Fruit fly (Drosophila melanogaster) whole organism, embryonic: ENCODE results near the gene Hsp70Ab.

Experiments used
- BEAF-32 ChIP-seq: fragments of 200-800 bp; sonication (Bioruptor generic); optimal IDR thresholded peaks from 3 replicates; lab custom pipeline; 2017; ENCODE audit warnings: missing biosample characterization, missing genetic modification characterization, mild to moderate bottlenecking, moderate library complexity, missing genetic modification reagents
- CG10267 ChIP-seq: fragments of 200-800 bp; sonication (Bioruptor generic); optimal IDR thresholded peaks from 2 replicates; lab custom pipeline; 2018; ENCODE audit warnings: missing biosample characterization, mild to moderate bottlenecking, missing genetic modification characterization, moderate library complexity
- CG10431 ChIP-seq: fragments of 200-800 bp; sonication (Bioruptor generic); optimal IDR thresholded peaks from 3 replicates; lab custom pipeline; 2018; ENCODE audit warnings: missing biosample characterization, mild to moderate bottlenecking, missing genetic modification characterization
- CG10462 ChIP-seq: fragments of 200-800 bp; sonication (Bioruptor generic); optimal IDR thresholded peaks from 2 replicates; lab custom pipeline; 2016; ENCODE audit warnings: missing biosample characterization, missing genetic modification characterization
- CG10979 ChIP-seq: fragments of 200-800 bp; sonication (Bioruptor generic); optimal IDR thresholded peaks from 2 replicates; lab custom pipeline; 2018; ENCODE audit warnings: missing biosample characterization, mild to moderate bottlenecking, missing genetic modification characterization, moderate library complexity
- CG11247 ChIP-seq: fragments of 200-800 bp; sonication (Bioruptor generic); IDR thresholded peaks from 2 replicates; pipeline ENCODE4 v1.3.6; 2022; ENCODE audit warnings: missing biosample characterization, missing genetic modification characterization
- CG11696 ChIP-seq: fragments of 200-800 bp; sonication (Bioruptor generic); IDR thresholded peaks from 2 replicates; pipeline ENCODE4 v1.3.6; 2022; ENCODE audit warnings: missing biosample characterization, missing genetic modification characterization
- CG18262 ChIP-seq: fragments of 200-800 bp; optimal IDR thresholded peaks from 3 replicates; lab custom pipeline; 2019; ENCODE audit warnings: missing biosample characterization, mild to moderate bottlenecking, missing genetic modification characterization, moderate library complexity
- CG1832 ChIP-seq: fragments of 200-800 bp; sonication (Bioruptor generic); optimal IDR thresholded peaks from 2 replicates; lab custom pipeline; 2017; ENCODE audit warnings: missing biosample characterization, mild to moderate bottlenecking, missing genetic modification characterization, inconsistent platforms
- CG18599 ChIP-seq: fragments of 200-800 bp; sonication (Bioruptor generic); optimal IDR thresholded peaks from 3 replicates; lab custom pipeline; 2017; ENCODE audit warnings: missing biosample characterization, missing genetic modification characterization, mild to moderate bottlenecking, moderate library complexity, missing genetic modification reagents
- CG2712 ChIP-seq: fragments of 200-800 bp; optimal IDR thresholded peaks from 3 replicates; lab custom pipeline; 2019; ENCODE audit warnings: missing biosample characterization, mild to moderate bottlenecking, missing genetic modification characterization, moderate library complexity
- CG42726 ChIP-seq: fragments of 200-800 bp; sonication (Bioruptor generic); IDR thresholded peaks from 2 replicates; pipeline ENCODE4 v1.3.6; 2022; ENCODE audit warnings: missing biosample characterization, missing genetic modification characterization; ENCODE audit not compliant: partially characterized antibody
- CG4404 ChIP-seq: fragments of 200-800 bp; sonication (Bioruptor generic); IDR thresholded peaks from 2 replicates; pipeline ENCODE4 v1.3.6; 2022; ENCODE audit warnings: missing biosample characterization, missing genetic modification characterization
- CG6175 ChIP-seq: fragments of 200-800 bp; sonication (Bioruptor generic); IDR thresholded peaks from 3 replicates; pipeline ENCODE4 v1.3.6; 2022; ENCODE audit warnings: missing biosample characterization, missing genetic modification characterization
- CG6683 ChIP-seq: fragments of 200-800 bp; sonication (Bioruptor generic); optimal IDR thresholded peaks from 2 replicates; lab custom pipeline; 2017; ENCODE audit warnings: missing biosample characterization, mild to moderate bottlenecking, missing genetic modification characterization, missing genetic modification reagents
- CG7786 ChIP-seq: fragments of 200-800 bp; sonication (Bioruptor generic); optimal IDR thresholded peaks from 2 replicates; lab custom pipeline; 2016; ENCODE audit warnings: missing biosample characterization, missing genetic modification characterization
- CG8944 ChIP-seq: fragments of 200-800 bp; sonication (Bioruptor generic); optimal IDR thresholded peaks from 3 replicates; lab custom pipeline; 2016; ENCODE audit warnings: missing biosample characterization, missing genetic modification characterization
- CTCF ChIP-seq: fragments of 200-800 bp; sonication (Bioruptor generic); optimal IDR thresholded peaks from 2 replicates; lab custom pipeline; 2017; ENCODE audit warnings: missing biosample characterization, mild to moderate bottlenecking, missing genetic modification characterization, moderate library complexity
- CoRest ChIP-seq: fragments of 200-800 bp; sonication (Bioruptor generic); optimal IDR thresholded peaks from 3 replicates; lab custom pipeline; 2018; ENCODE audit warnings: missing biosample characterization, mild to moderate bottlenecking, missing genetic modification characterization, moderate library complexity
- Dad ChIP-seq: fragments of 200-800 bp; sonication (Bioruptor generic); optimal IDR thresholded peaks from 3 replicates; lab custom pipeline; 2016; ENCODE audit warnings: missing biosample characterization, missing genetic modification characterization
- Eip74EF ChIP-seq, 2 experiments: fragments of 200-800 bp in 1 of 2; fragments of >200 bp in 1 of 2; sonication (Bioruptor generic) in 1 of 2; optimal IDR thresholded peaks; 2 replicates each; lab custom pipeline; 2017 to 2019; ENCODE audit warnings: missing biosample characterization in 2 of 2, missing genetic modification characterization in 2 of 2, mild to moderate bottlenecking in 1 of 2, moderate library complexity in 1 of 2
- Elba2 ChIP-seq: fragments of 200-800 bp; sonication (Bioruptor generic); optimal IDR thresholded peaks from 3 replicates; lab custom pipeline; 2016; ENCODE audit warnings: missing biosample characterization, missing genetic modification characterization
- HmgD ChIP-seq: fragments of 200-800 bp; sonication (Bioruptor generic); optimal IDR thresholded peaks from 3 replicates; lab custom pipeline; 2016; ENCODE audit warnings: missing biosample characterization, missing genetic modification characterization
- Hr3 ChIP-seq: fragments of 200-800 bp; sonication (Bioruptor generic); optimal IDR thresholded peaks from 3 replicates; lab custom pipeline; 2016; ENCODE audit warnings: missing biosample characterization, missing genetic modification characterization
- Kr ChIP-seq: fragments of 200-800 bp; sonication (Bioruptor generic); optimal IDR thresholded peaks from 2 replicates; lab custom pipeline; 2017; ENCODE audit warnings: missing biosample characterization, mild to moderate bottlenecking, missing genetic modification characterization
- NC2α ChIP-seq: fragments of 200-800 bp; sonication (Bioruptor generic); optimal IDR thresholded peaks from 2 replicates; lab custom pipeline; 2016; ENCODE audit warnings: missing biosample characterization, missing genetic modification characterization
- NFAT ChIP-seq: fragments of 200-800 bp; sonication (Bioruptor generic); IDR thresholded peaks from 2 replicates; pipeline ENCODE4 v1.3.6; 2022; ENCODE audit warnings: missing biosample characterization, missing genetic modification characterization
- Nf-YB ChIP-seq: fragments of 200-800 bp; sonication (Bioruptor generic); optimal IDR thresholded peaks from 3 replicates; lab custom pipeline; 2019; ENCODE audit warnings: missing biosample characterization, mild to moderate bottlenecking, missing genetic modification characterization, moderate library complexity
- Poxn ChIP-seq: fragments of 200-800 bp; sonication (Bioruptor generic); IDR thresholded peaks from 2 replicates; pipeline ENCODE4 v1.3.6; 2022; ENCODE audit warnings: missing biosample characterization, missing genetic modification characterization
- Sox102F ChIP-seq: fragments of 200-800 bp; sonication (Bioruptor generic); optimal IDR thresholded peaks from 2 replicates; lab custom pipeline; 2018; ENCODE audit warnings: missing biosample characterization, mild to moderate bottlenecking, missing genetic modification characterization, moderate library complexity
- TFAM ChIP-seq: fragments of 200-800 bp; sonication (Bioruptor generic); optimal IDR thresholded peaks from 2 replicates; lab custom pipeline; 2017; ENCODE audit warnings: missing biosample characterization, missing genetic modification characterization, inconsistent platforms
- cas ChIP-seq: fragments of 200-800 bp; sonication (Bioruptor generic); IDR thresholded peaks from 2 replicates; pipeline ENCODE4 v1.3.6; 2022; ENCODE audit warnings: missing biosample characterization, missing genetic modification characterization
- caup ChIP-seq: fragments of 200-800 bp; sonication (Bioruptor generic); optimal IDR thresholded peaks from 3 replicates; lab custom pipeline; 2017; ENCODE audit warnings: missing biosample characterization, mild to moderate bottlenecking, missing genetic modification characterization, moderate library complexity; ENCODE audit not compliant: severe bottlenecking
- crol ChIP-seq: fragments of 200-800 bp; sonication (Bioruptor generic); IDR thresholded peaks from 2 replicates; pipeline ENCODE4 v1.3.6; 2022; ENCODE audit warnings: missing biosample characterization, missing genetic modification characterization
- cwo ChIP-seq: fragments of 200-800 bp; sonication (Bioruptor generic); optimal IDR thresholded peaks from 3 replicates; lab custom pipeline; 2017; ENCODE audit warnings: missing biosample characterization, missing genetic modification characterization, mild to moderate bottlenecking, moderate library complexity, missing genetic modification reagents
- danr ChIP-seq: fragments of 200-800 bp; sonication (Bioruptor generic); IDR thresholded peaks from 2 replicates; pipeline ENCODE4 v1.3.6; 2022; ENCODE audit warnings: missing biosample characterization, missing genetic modification characterization
- dati ChIP-seq: fragments of 200-800 bp; sonication (Bioruptor generic); IDR thresholded peaks from 2 replicates; pipeline ENCODE4 v1.3.6; 2022; ENCODE audit warnings: missing biosample characterization, missing genetic modification characterization
- dm ChIP-seq: fragments of 200-800 bp; sonication (Bioruptor generic); optimal IDR thresholded peaks from 3 replicates; lab custom pipeline; 2016; ENCODE audit warnings: missing biosample characterization, missing genetic modification characterization
- dysf ChIP-seq: fragments of 200-800 bp; sonication (Bioruptor generic); IDR thresholded peaks from 3 replicates; pipeline ENCODE4 v1.3.6; 2022; ENCODE audit warnings: missing biosample characterization, missing genetic modification characterization
- eve ChIP-seq, 2 experiments: fragments of >200 bp; optimal IDR thresholded peaks; 2 replicates each; lab custom pipeline; 2017; ENCODE audit warnings: missing biosample characterization in 2 of 2, missing genetic modification characterization in 2 of 2
- gro ChIP-seq: fragments of 200-800 bp; sonication (Bioruptor generic); optimal IDR thresholded peaks from 2 replicates; lab custom pipeline; 2016; ENCODE audit warnings: missing biosample characterization, missing genetic modification characterization
- ham ChIP-seq: fragments of 200-800 bp; sonication (Bioruptor generic); IDR thresholded peaks from 2 replicates; pipeline ENCODE4 v1.3.6; 2022; ENCODE audit warnings: missing biosample characterization, missing genetic modification characterization
- kay ChIP-seq: fragments of 200-800 bp; sonication (Bioruptor generic); optimal IDR thresholded peaks from 2 replicates; lab custom pipeline; 2016; ENCODE audit warnings: missing biosample characterization, missing genetic modification characterization
- mld ChIP-seq: fragments of 200-800 bp; sonication (Bioruptor generic); IDR thresholded peaks from 3 replicates; pipeline ENCODE4 v1.3.6; 2022; ENCODE audit warnings: missing biosample characterization, missing genetic modification characterization; ENCODE audit not compliant: partially characterized antibody
- otp ChIP-seq: fragments of 200-800 bp; sonication (Bioruptor generic); IDR thresholded peaks from 3 replicates; pipeline ENCODE4, ENCODE4 v1.3.6; 2022; ENCODE audit warnings: missing biosample characterization, missing genetic modification characterization
- pum ChIP-seq: fragments of 200-800 bp; sonication (Bioruptor generic); optimal IDR thresholded peaks from 2 replicates; lab custom pipeline; 2016; ENCODE audit warnings: missing biosample characterization, missing genetic modification characterization
- pzg ChIP-seq: fragments of 200-800 bp; sonication (Bioruptor generic); optimal IDR thresholded peaks from 3 replicates; lab custom pipeline; 2018; ENCODE audit warnings: missing biosample characterization, mild to moderate bottlenecking, missing genetic modification characterization, moderate library complexity
- repo ChIP-seq: fragments of 200-800 bp; sonication (Bioruptor generic); optimal IDR thresholded peaks from 2 replicates; lab custom pipeline; 2016; ENCODE audit warnings: missing biosample characterization, missing genetic modification characterization
- toy ChIP-seq: fragments of 200-800 bp; sonication (Bioruptor generic); IDR thresholded peaks from 2 replicates; pipeline ENCODE4 v1.3.6; 2022; ENCODE audit warnings: missing biosample characterization, missing genetic modification characterization
- unpg ChIP-seq: fragments of 200-800 bp; sonication (Bioruptor generic); optimal IDR thresholded peaks from 3 replicates; lab custom pipeline; 2018; ENCODE audit warnings: missing biosample characterization, mild to moderate bottlenecking, missing genetic modification characterization, moderate library complexity
- wor ChIP-seq: fragments of 200-800 bp; sonication (Bioruptor generic); IDR thresholded peaks from 2 replicates; pipeline ENCODE4 v1.3.6; 2022; ENCODE audit warnings: missing biosample characterization, missing genetic modification characterization

The Hsp70Ab gene

DNA sequence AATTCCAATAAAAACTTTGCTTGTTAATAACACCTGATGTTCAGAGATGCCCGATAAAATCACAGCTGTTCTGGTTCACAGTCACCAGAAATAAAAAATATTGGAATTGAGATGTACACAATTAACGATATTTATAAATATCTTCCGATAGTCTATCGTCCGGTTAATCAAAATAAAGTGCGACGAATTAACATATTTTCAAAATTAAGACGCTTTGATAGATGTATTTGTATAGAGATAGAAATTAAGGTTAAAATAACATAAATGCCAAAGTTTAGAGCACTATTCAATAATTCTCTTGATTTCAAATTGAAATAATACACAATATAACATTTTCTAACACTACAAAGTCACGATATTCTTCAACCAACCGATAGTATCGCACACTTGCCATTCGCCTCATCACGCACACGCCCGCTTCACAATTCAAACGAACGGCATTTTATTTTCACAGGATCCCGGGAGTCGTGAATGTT, 4.4 kb downstream of the Hsp70Ab start, which contains the start of the genes CG3281 and aurA (continued):
- TF ChIP-seq Sox102F (GFP tag; lab: Kevin White, UChicago): no peak
- peak; percentile 49 for TF ChIP-seq dm
- peak; percentile 64 for TF ChIP-seq HmgD
- no peak for TF ChIP-seq Eip74EF (GFP tag; optimal IDR thresholded peaks at IDR 0.05; lab: Kevin White, UChicago)
- TF ChIP-seq dati: no peak
- no peak for TF ChIP-seq CG11696 (GFP tag; lab: Robert Waterston, UW)
- no peak for TF ChIP-seq CG10431 (GFP tag; lab: Kevin White, UChicago)
- no peak for TF ChIP-seq CG1832 (GFP tag; lab: Kevin White, UChicago)
- peak; percentile 73 for TF ChIP-seq CG18262
- TF ChIP-seq CG18599 (GFP tag; lab: Kevin White, UChicago): peak; percentile 51
- TF ChIP-seq cwo (GFP tag; lab: Kevin White, UChicago): no peak
- peak; percentile 84 for TF ChIP-seq CG42726 (GFP tag; lab: Robert Waterston, UW)
- no peak for TF ChIP-seq TFAM (GFP tag; lab: Kevin White, UChicago)
- TF ChIP-seq pum: peak; percentile 79
- no peak for TF ChIP-seq repo (GFP tag; lab: Kevin White, UChicago)
- peak; percentile 62 for TF ChIP-seq unpg (GFP tag; lab: Kevin White, UChicago)
- TF ChIP-seq Poxn: peak; percentile 19; the same call in 1 of the 2 replicates
- TF ChIP-seq gro (GFP tag; lab: Kevin White, UChicago): peak; percentile 69
- TF ChIP-seq Hr3: peak; percentile 78
- no peak for TF ChIP-seq toy (GFP tag; lab: Robert Waterston, UW)
- peak; percentile 74 for TF ChIP-seq CG8944 (GFP tag; lab: Kevin White, UChicago)
- peak; percentile 88 for TF ChIP-seq CoRest
- peak; percentile 82 for TF ChIP-seq CG7786 (GFP tag; lab: Kevin White, UChicago)
- TF ChIP-seq danr (GFP tag; lab: Robert Waterston, UW): no peak
- peak; percentile 4; the same call in 1 of the 2 replicates for TF ChIP-seq NFAT (GFP tag; lab: Robert Waterston, UW)
- peak; percentile 71 for TF ChIP-seq dysf (GFP tag; lab: Robert Waterston, UW)
- peak; percentile 83; the same call in 2 of the 3 replicates for TF ChIP-seq mld (GFP tag; lab: Robert Waterston, UW)
- TF ChIP-seq CG2712 (tag; lab: Kevin White, UChicago): peak; percentile 85
- TF ChIP-seq Nf-YB (GFP tag; lab: Kevin White, UChicago): peak; percentile 45
- TF ChIP-seq CG6683 (GFP tag; lab: Kevin White, UChicago): no peak
- TF ChIP-seq cas (GFP tag; lab: Robert Waterston, UW): peak; percentile 46; the same call in 1 of the 2 replicates
- peak; percentile 81 for TF ChIP-seq CG4404
- TF ChIP-seq Dad (GFP tag; lab: Kevin White, UChicago): peak; percentile 71
- TF ChIP-seq CG6175 (GFP tag; lab: Robert Waterston, UW): no peak
- TF ChIP-seq pzg (GFP tag; lab: Kevin White, UChicago): peak; percentile 86
- no peak for TF ChIP-seq ham (GFP tag; lab: Robert Waterston, UW)
- TF ChIP-seq wor (GFP tag; lab: Robert Waterston, UW): peak; percentile 16; the same call in 1 of the 2 replicates
- TF ChIP-seq CG10267 (tag; lab: Kevin White, UChicago): peak; percentile 98
- TF ChIP-seq kay (GFP tag; lab: Kevin White, UChicago): peak; percentile 64
- no peak for TF ChIP-seq eve (GFP tag; optimal IDR thresholded peaks at IDR 0.05; lab: Kevin White, UChicago)
- TF ChIP-seq crol (GFP tag; lab: Robert Waterston, UW): 0 out of 2 replicates have a peak, but pooled peaks have one; percentile 9
- TF ChIP-seq caup (GFP tag; lab: Kevin White, UChicago): no peak
- TF ChIP-seq Elba2 (GFP tag; lab: Kevin White, UChicago): peak; percentile 84
- TF ChIP-seq NC2α (GFP tag; lab: Kevin White, UChicago): peak; percentile 14
- peak; percentile 48 for TF ChIP-seq CG10462 (GFP tag; lab: Kevin White, UChicago)
- peak; percentile 57 for TF ChIP-seq CG10979 (tag; lab: Kevin White, UChicago)
- TF ChIP-seq otp (GFP tag; lab: Robert Waterston, UW): no peak
- TF ChIP-seq BEAF-32: peak; percentile 100
- TF ChIP-seq CG11247 (GFP tag; lab: Robert Waterston, UW): peak; percentile 55
- TF ChIP-seq Kr (GFP tag; lab: Kevin White, UChicago): no peak
- no peak for TF ChIP-seq CTCF (GFP tag; lab: Kevin White, UChicago)
